Worm (Caenorhabditis elegans) whole organism, L4/young adult: ENCODE measurements around the gene glb-17.

Experiments used
- dao-5 ChIP-seq: sonication (generic microtip); optimal IDR thresholded peaks from 2 replicates; lab custom pipeline; 2016; ENCODE audit warnings: missing genotype, missing genetic modification characterization, moderate library complexity, missing compliant biosample characterization
- him-1 ChIP-seq: sonication (generic microtip); optimal IDR thresholded peaks from 2 replicates; lab custom pipeline; 2016; ENCODE audit warnings: missing genotype, missing genetic modification reagents, missing genetic modification characterization, missing compliant biosample characterization

DNA sequence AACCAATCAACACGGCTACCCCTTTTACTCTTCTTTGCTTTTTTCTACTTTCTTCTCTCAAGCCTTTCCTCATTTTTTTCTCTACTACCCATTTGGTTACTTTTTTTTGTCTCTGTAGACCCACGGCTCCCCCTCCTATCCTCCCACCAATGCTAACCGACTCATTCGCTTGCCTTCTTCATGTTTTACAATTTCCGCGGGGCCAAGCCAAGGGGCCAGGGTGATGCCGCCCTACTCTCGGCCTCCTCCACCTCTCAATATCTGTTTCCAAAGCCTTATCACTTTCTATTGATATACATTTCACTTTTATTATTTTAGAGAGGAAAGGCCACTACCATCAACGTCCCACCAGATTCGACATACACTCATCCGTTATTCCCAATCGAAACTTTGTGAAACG lies 33.5 kb downstream of the glb-17 start, which contains the start of gene F49E2.5:
- TF ChIP-seq dao-5 (tag; lab: Kevin White, UChicago) (no peak), him-1 (tag; lab: Kevin White, UChicago) (no peak)
